Fruit fly (Drosophila melanogaster): Measurements from ENCODE around the gene AP-1mu.

DNA sequence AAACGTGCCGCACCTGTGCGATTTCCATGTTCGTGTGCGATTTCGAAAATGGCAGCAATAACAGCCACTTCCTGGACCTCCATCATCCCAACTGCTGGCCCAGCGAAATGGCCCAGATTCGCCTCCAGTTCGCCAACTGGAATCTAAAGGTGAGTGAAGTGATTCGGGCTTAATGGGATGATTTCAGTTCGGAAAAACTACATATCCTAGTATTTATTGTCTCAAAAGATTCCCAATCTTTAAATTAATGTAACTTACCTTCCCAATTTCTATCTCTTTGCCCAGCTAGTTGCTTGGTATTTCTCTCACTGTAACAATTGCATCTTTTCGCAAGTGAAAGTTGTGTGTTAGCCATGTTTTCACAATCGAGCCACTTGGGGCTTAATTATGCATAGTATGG, 22.6 kb upstream of the AP-1mu start:
- TF ChIP-seq Sox102F (GFP tag; optimal IDR thresholded peaks at IDR 0.05) (no peak), acj6 (GFP tag; optimal IDR thresholded peaks at IDR 0.05) (no peak), Met (GFP tag; optimal IDR thresholded peaks at IDR 0.05) (no peak), CG11762 (GFP tag; optimal IDR thresholded peaks at IDR 0.05; ENCODE audit: insufficient read depth) (no peak), CG8119 (GFP tag; IDR thresholded peaks at IDR 0.05) (0 out of 3 replicates have a peak, but pooled peaks have one; percentile 43), CG6163 (GFP tag; IDR thresholded peaks at IDR 0.05) (no peak), Lpt (GFP tag; optimal IDR thresholded peaks at IDR 0.05) (no peak), cyc (GFP tag; optimal IDR thresholded peaks at IDR 0.05) (no peak), dsx (GFP tag; optimal IDR thresholded peaks at IDR 0.05; ENCODE audit: poor library complexity, severe bottlenecking) (no peak), CG10631 (GFP tag; optimal IDR thresholded peaks at IDR 0.05) (no peak), CG15336 (GFP tag; IDR thresholded peaks at IDR 0.05) (peak; percentile 42; the same call in 1 of the 2 replicates), Ets96B (tag; optimal IDR thresholded peaks at IDR 0.05) (no peak), Hr39 (GFP tag; optimal IDR thresholded peaks at IDR 0.05) (no peak)
